Fruit fly (Drosophila melanogaster): Measurements from ENCODE around the gene CG9609.

dm6 chrX:16757645-16758044 lies 29.2 kb downstream of the CG9609 start:
- TF ChIP-seq ash1 (GFP tag; optimal IDR thresholded peaks at IDR 0.05): no peak
- no peak for TF ChIP-seq CG12942 (GFP tag; optimal IDR thresholded peaks at IDR 0.05)
- TF ChIP-seq caup (GFP tag; optimal IDR thresholded peaks at IDR 0.05; ENCODE audit: severe bottlenecking): no peak
- TF ChIP-seq CG13296 (GFP tag; optimal IDR thresholded peaks at IDR 0.05): no peak
- no peak for TF ChIP-seq CG6813 (GFP tag; optimal IDR thresholded peaks at IDR 0.05)
- no peak for TF ChIP-seq slou (GFP tag; optimal IDR thresholded peaks at IDR 0.05)
- TF ChIP-seq Hey (tag; optimal IDR thresholded peaks at IDR 0.05): no peak
- TF ChIP-seq CG7928 (GFP tag; optimal IDR thresholded peaks at IDR 0.05): no peak
- TF ChIP-seq twi (tag; optimal IDR thresholded peaks at IDR 0.05): no peak
- TF ChIP-seq CG8478 (optimal IDR thresholded peaks at IDR 0.05): no peak
- no peak for TF ChIP-seq CG10321 (GFP tag; IDR thresholded peaks at IDR 0.05)
